Fruit fly (Drosophila melanogaster) whole organism, wandering third instar larva: ENCODE measurements around the gene para.

Experiments
- Abd-B ChIP-seq: fragments of >200 bp; optimal IDR thresholded peaks from 2 replicates; lab custom pipeline; 2017; ENCODE audit warnings: missing biosample characterization, missing genetic modification characterization
- CG32264 ChIP-seq: fragments of 200-800 bp; sonication (Bioruptor generic); optimal IDR thresholded peaks from 2 replicates; lab custom pipeline; 2016; ENCODE audit warnings: missing biosample characterization, missing genetic modification characterization
- CG9705 ChIP-seq: fragments of 200-800 bp; sonication (Bioruptor generic); optimal IDR thresholded peaks from 2 replicates; lab custom pipeline; 2018; ENCODE audit warnings: missing biosample characterization, mild to moderate bottlenecking, missing genetic modification characterization
- CrebA ChIP-seq: fragments of 200-800 bp; sonication (Bioruptor generic); optimal IDR thresholded peaks from 2 replicates; lab custom pipeline; 2016; ENCODE audit warnings: missing biosample characterization, mild to moderate bottlenecking, missing genetic modification characterization, borderline replicate concordance
- Dif ChIP-seq: fragments of 200-275, 200-300 bp; sonication (Bioruptor generic); optimal IDR thresholded peaks from 2 replicates; lab custom pipeline; 2018; ENCODE audit warnings: missing biosample characterization, missing genetic modification characterization; ENCODE audit not compliant: partially characterized antibody
- GATAd ChIP-seq: sonication (Bioruptor generic); optimal IDR thresholded peaks from 2 replicates; lab custom pipeline; 2016; ENCODE audit warnings: missing biosample characterization, missing genetic modification characterization
- HLH106 ChIP-seq: fragments of 200-800 bp; optimal IDR thresholded peaks from 3 replicates; lab custom pipeline; 2019; ENCODE audit warnings: missing biosample characterization, mild to moderate bottlenecking, missing genetic modification characterization, moderate library complexity
- Hr83 ChIP-seq: fragments of 200-300 bp; sonication (Bioruptor generic); optimal IDR thresholded peaks from 2 replicates; lab custom pipeline; 2016; ENCODE audit warnings: missing biosample characterization, mild to moderate bottlenecking, missing genetic modification characterization, moderate library complexity; ENCODE audit not compliant: poor library complexity, severe bottlenecking
- Mio ChIP-seq: sonication (Bioruptor generic); optimal IDR thresholded peaks from 2 replicates; lab custom pipeline; 2016; ENCODE audit warnings: missing biosample characterization, missing genetic modification characterization
- Myc ChIP-seq: fragments of >200 bp; optimal IDR thresholded peaks from 2 replicates; lab custom pipeline; 2017
- OdsH ChIP-seq: fragments of 200-800 bp; sonication (Bioruptor generic); optimal IDR thresholded peaks from 2 replicates; lab custom pipeline; 2016; ENCODE audit warnings: missing biosample characterization, mild to moderate bottlenecking, missing genetic modification characterization
- Rel ChIP-seq, 2 experiments: fragments of 200-800 bp; sonication (Bioruptor generic) in 1 of 2; optimal IDR thresholded peaks; 2 replicates in 1 of 2; 3 replicates in 1 of 2; lab custom pipeline; 2016 to 2019; ENCODE audit warnings: mild to moderate bottlenecking in 2 of 2, missing biosample characterization in 2 of 2, missing genetic modification characterization in 2 of 2, moderate library complexity in 1 of 2
- Vsx2 ChIP-seq: fragments of 200-300, 225-300 bp; sonication (Bioruptor generic); optimal IDR thresholded peaks from 2 replicates; lab custom pipeline; 2018; ENCODE audit warnings: missing biosample characterization, missing genetic modification characterization; ENCODE audit not compliant: partially characterized antibody
- br ChIP-seq: fragments of 200-800 bp; sonication (Bioruptor generic); optimal IDR thresholded peaks from 2 replicates; lab custom pipeline; 2016; ENCODE audit warnings: missing biosample characterization, missing genetic modification characterization
- brk ChIP-seq: fragments of 200-800 bp; sonication (Bioruptor generic); optimal IDR thresholded peaks from 2 replicates; lab custom pipeline; 2016; ENCODE audit warnings: missing biosample characterization, mild to moderate bottlenecking, missing genetic modification characterization
- dsf ChIP-seq: sonication (Bioruptor generic); optimal IDR thresholded peaks from 2 replicates; lab custom pipeline; 2016; ENCODE audit warnings: missing biosample characterization, missing genetic modification characterization, borderline replicate concordance
- foxo ChIP-seq, 2 experiments: fragments of 200-800 bp; sonication (Bioruptor generic); optimal IDR thresholded peaks; 2 replicates in 1 of 2; 3 replicates in 1 of 2; lab custom pipeline; 2016 to 2017; ENCODE audit warnings: missing biosample characterization in 2 of 2, missing genetic modification characterization in 2 of 2
- fru ChIP-seq: fragments of 200-800 bp; sonication (Bioruptor generic); optimal IDR thresholded peaks from 3 replicates; lab custom pipeline; 2016; ENCODE audit warnings: missing biosample characterization, mild to moderate bottlenecking, missing genetic modification characterization
- h ChIP-seq: fragments of 200-800 bp; sonication (Bioruptor generic); optimal IDR thresholded peaks from 3 replicates; lab custom pipeline; 2016; ENCODE audit warnings: missing biosample characterization, mild to moderate bottlenecking, missing genetic modification characterization
- jim ChIP-seq: fragments of 175-275, 200-325 bp; sonication (Bioruptor generic); optimal IDR thresholded peaks from 2 replicates; lab custom pipeline; 2016; ENCODE audit warnings: missing biosample characterization, mild to moderate bottlenecking, missing genetic modification characterization
- lola ChIP-seq: fragments of >200 bp; optimal IDR thresholded peaks from 2 replicates; lab custom pipeline; 2017; ENCODE audit warnings: missing biosample characterization, missing genetic modification characterization
- rgr ChIP-seq: fragments of 200-800 bp; sonication (Bioruptor generic); optimal IDR thresholded peaks from 3 replicates; lab custom pipeline; 2016; ENCODE audit warnings: missing biosample characterization, mild to moderate bottlenecking, missing genetic modification characterization
- sage ChIP-seq: fragments of 200-800 bp; sonication (Bioruptor generic); optimal IDR thresholded peaks from 2 replicates; lab custom pipeline; 2016; ENCODE audit warnings: missing biosample characterization, mild to moderate bottlenecking, missing genetic modification characterization
- sv ChIP-seq: fragments of 200-800 bp; sonication (Bioruptor generic); optimal IDR thresholded peaks from 3 replicates; lab custom pipeline; 2016; ENCODE audit warnings: missing biosample characterization, missing genetic modification characterization
- tai ChIP-seq: sonication (Bioruptor generic); optimal IDR thresholded peaks from 2 replicates; lab custom pipeline; 2016; ENCODE audit warnings: missing biosample characterization, missing genetic modification characterization
- usp ChIP-seq: fragments of >200 bp; optimal IDR thresholded peaks from 2 replicates; lab custom pipeline; 2017; ENCODE audit warnings: missing biosample characterization, missing genetic modification characterization
- woc ChIP-seq: sonication (Bioruptor generic); optimal IDR thresholded peaks from 2 replicates; lab custom pipeline; 2016; ENCODE audit warnings: missing biosample characterization, mild to moderate bottlenecking, missing genetic modification characterization

Gene para

dm6 chrX:16406083-16406482 lies 126.8 kb downstream of the para start:
- TF ChIP-seq woc (GFP tag; lab: Kevin White, UChicago) (no peak), rgr (GFP tag; lab: Kevin White, UChicago) (no peak), h (GFP tag; lab: Kevin White, UChicago) (no peak), fru (GFP tag; lab: Kevin White, UChicago) (no peak), br (GFP tag; lab: Kevin White, UChicago) (no peak), dsf (no peak), foxo (GFP tag; optimal IDR thresholded peaks at IDR 0.05; lab: Kevin White, UChicago) (no peak), OdsH (GFP tag; lab: Kevin White, UChicago) (no peak), Dif (GFP tag; lab: Kevin White, UChicago) (no peak), lola (GFP tag; lab: Kevin White, UChicago) (no peak), Abd-B (GFP tag; lab: Kevin White, UChicago) (no peak), Mio (no peak), GATAd (GFP tag; lab: Kevin White, UChicago) (no peak), CrebA (GFP tag; lab: Kevin White, UChicago) (no peak)

dm6 chrX:16405209-16405608 lies 127.7 kb downstream of the para start, which contains the start of gene CG4301:
Gene CG4301 (plus strand): TSS chrX:16405509.
- no peak for TF ChIP-seq GATAd (GFP tag; lab: Kevin White, UChicago)
- no peak for TF ChIP-seq usp (GFP tag; lab: Kevin White, UChicago)
- TF ChIP-seq rgr (GFP tag; lab: Kevin White, UChicago) = no peak
- no peak for TF ChIP-seq sv (GFP tag; lab: Kevin White, UChicago)
- no peak for TF ChIP-seq Myc (lab: Kevin White, UChicago)
- no peak for TF ChIP-seq HLH106 (tag; lab: Kevin White, UChicago)
- no peak for TF ChIP-seq Rel (GFP tag; optimal IDR thresholded peaks at IDR 0.05; lab: Kevin White, UChicago)
- no peak for TF ChIP-seq Rel (tag; optimal IDR thresholded peaks at IDR 0.05; lab: Kevin White, UChicago)
- TF ChIP-seq Abd-B (GFP tag; lab: Kevin White, UChicago) = no peak
- no peak for TF ChIP-seq brk (GFP tag; lab: Kevin White, UChicago)
- TF ChIP-seq CG32264 = no peak
- TF ChIP-seq sage (GFP tag; lab: Kevin White, UChicago) = no peak
- no peak for TF ChIP-seq tai
- no peak for TF ChIP-seq Vsx2
- TF ChIP-seq lola (GFP tag; lab: Kevin White, UChicago) = no peak
- no peak for TF ChIP-seq Hr83 (GFP tag; lab: Kevin White, UChicago)
- no peak for TF ChIP-seq CG9705
- TF ChIP-seq jim (GFP tag; lab: Kevin White, UChicago) = no peak
